Fruit fly (Drosophila melanogaster) whole organism, prepupa: ENCODE measurements around the gene smid.

ENCODE experiments used
- Blimp-1 ChIP-seq: fragments of 200-800 bp; sonication (Bioruptor generic); optimal IDR thresholded peaks from 3 replicates; lab custom pipeline; 2017; ENCODE audit warnings: missing biosample characterization, missing genetic modification characterization, mild to moderate bottlenecking, moderate library complexity, missing genetic modification reagents
- CG10631 ChIP-seq: fragments of 200-800 bp; sonication (Bioruptor generic); optimal IDR thresholded peaks from 2 replicates; lab custom pipeline; 2016; ENCODE audit warnings: missing biosample characterization, missing genetic modification characterization
- CG11294 ChIP-seq: fragments of 200-800 bp; sonication (Bioruptor generic); IDR thresholded peaks from 2 replicates; pipeline ENCODE4 v1.3.6; 2022; ENCODE audit warnings: missing biosample characterization, missing genetic modification characterization
- CG15336 ChIP-seq: fragments of 200-800 bp; sonication (Bioruptor generic); IDR thresholded peaks from 2 replicates; pipeline ENCODE4 v1.3.6; 2022; ENCODE audit warnings: missing biosample characterization, missing genetic modification characterization
- CG1621 ChIP-seq: fragments of 200-800 bp; sonication (Bioruptor generic); optimal IDR thresholded peaks from 3 replicates; lab custom pipeline; 2018; ENCODE audit warnings: missing biosample characterization, mild to moderate bottlenecking, missing genetic modification characterization
- CG3032 ChIP-seq: fragments of 200-800 bp; optimal IDR thresholded peaks from 2 replicates; lab custom pipeline; 2019; ENCODE audit warnings: missing biosample characterization, mild to moderate bottlenecking, missing genetic modification characterization, moderate library complexity
- CG4318 ChIP-seq: fragments of 200-800 bp; sonication (Bioruptor generic); optimal IDR thresholded peaks from 3 replicates; lab custom pipeline; 2017; ENCODE audit warnings: missing biosample characterization, mild to moderate bottlenecking, missing genetic modification characterization
- CG6163 ChIP-seq: fragments of 200-800 bp; sonication (Bioruptor generic); IDR thresholded peaks from 3 replicates; pipeline ENCODE4 v1.3.6; 2022; ENCODE audit warnings: missing biosample characterization, missing genetic modification characterization
- CG6276 ChIP-seq: fragments of 200-800 bp; sonication (Bioruptor generic); optimal IDR thresholded peaks from 2 replicates; lab custom pipeline; 2017; ENCODE audit warnings: missing biosample characterization, mild to moderate bottlenecking, missing genetic modification characterization
- CG6808 ChIP-seq: fragments of 200-800 bp; sonication (Bioruptor generic); optimal IDR thresholded peaks from 3 replicates; lab custom pipeline; 2017; ENCODE audit warnings: missing biosample characterization, missing genetic modification characterization, mild to moderate bottlenecking, moderate library complexity, missing genetic modification reagents
- CG6854 ChIP-seq: fragments of 200-800 bp; sonication (Bioruptor generic); optimal IDR thresholded peaks from 2 replicates; lab custom pipeline; 2017; ENCODE audit warnings: missing biosample characterization, mild to moderate bottlenecking, missing genetic modification characterization
- CG7368 ChIP-seq: fragments of 200-800 bp; sonication (Bioruptor generic); optimal IDR thresholded peaks from 3 replicates; lab custom pipeline; 2016; ENCODE audit warnings: missing biosample characterization, missing genetic modification characterization
- CG8632 ChIP-seq: fragments of 200-800 bp; sonication (Bioruptor generic); optimal IDR thresholded peaks from 3 replicates; lab custom pipeline; 2016; ENCODE audit warnings: missing biosample characterization, missing genetic modification characterization
- Eip75B ChIP-seq: fragments of 200-800 bp; sonication (Bioruptor generic); optimal IDR thresholded peaks from 3 replicates; lab custom pipeline; 2016; ENCODE audit warnings: missing biosample characterization, missing genetic modification characterization
- Eip78C ChIP-seq: fragments of 200-800 bp; sonication (Bioruptor generic); peaks from one replicate; lab custom pipeline; 2016; ENCODE audit warnings: missing biosample characterization, missing genetic modification characterization
- Met ChIP-seq: fragments of 200-800 bp; sonication (Bioruptor generic); optimal IDR thresholded peaks from 3 replicates; lab custom pipeline; 2016; ENCODE audit warnings: missing biosample characterization, missing genetic modification characterization
- Sox102F ChIP-seq: fragments of 200-800 bp; sonication (Bioruptor generic); optimal IDR thresholded peaks from 2 replicates; lab custom pipeline; 2016; ENCODE audit warnings: missing biosample characterization, mild to moderate bottlenecking, missing genetic modification characterization
- Sox14 ChIP-seq: fragments of 200-800 bp; sonication (Bioruptor generic); optimal IDR thresholded peaks from 3 replicates; lab custom pipeline; 2016; ENCODE audit warnings: missing biosample characterization, missing genetic modification characterization
- Sox15 ChIP-seq: fragments of 200-800 bp; sonication (Bioruptor generic); optimal IDR thresholded peaks from 3 replicates; lab custom pipeline; 2016; ENCODE audit warnings: missing biosample characterization, missing genetic modification characterization
- cyc ChIP-seq: fragments of 200-800 bp; sonication (Bioruptor generic); optimal IDR thresholded peaks from 3 replicates; lab custom pipeline; 2016; ENCODE audit warnings: missing biosample characterization, missing genetic modification characterization
- dac ChIP-seq: fragments of 200-800 bp; sonication (Bioruptor generic); optimal IDR thresholded peaks from 2 replicates; lab custom pipeline; 2017; ENCODE audit warnings: missing biosample characterization, mild to moderate bottlenecking, missing genetic modification characterization
- dsx ChIP-seq: fragments of 200-800 bp; optimal IDR thresholded peaks from 3 replicates; lab custom pipeline; 2019; ENCODE audit warnings: missing biosample characterization, mild to moderate bottlenecking, missing genetic modification characterization, moderate library complexity; ENCODE audit not compliant: poor library complexity, severe bottlenecking
- fd59A ChIP-seq: fragments of 200-800 bp; sonication (Bioruptor generic); optimal IDR thresholded peaks from 2 replicates; lab custom pipeline; 2017; ENCODE audit warnings: missing biosample characterization, mild to moderate bottlenecking, missing genetic modification characterization, missing genetic modification reagents
- fkh ChIP-seq: fragments of 200-800 bp; sonication (Bioruptor generic); optimal IDR thresholded peaks from 3 replicates; lab custom pipeline; 2017; ENCODE audit warnings: missing biosample characterization, mild to moderate bottlenecking, missing genetic modification characterization, moderate library complexity
- net ChIP-seq: fragments of 200-800 bp; sonication (Bioruptor generic); optimal IDR thresholded peaks from 3 replicates; lab custom pipeline; 2016; ENCODE audit warnings: missing biosample characterization, missing genetic modification characterization
- spab ChIP-seq: fragments of 200-800 bp; sonication (Bioruptor generic); optimal IDR thresholded peaks from 2 replicates; lab custom pipeline; 2017; ENCODE audit warnings: missing biosample characterization, mild to moderate bottlenecking, missing genetic modification characterization, missing genetic modification reagents
- ss ChIP-seq, 2 experiments: fragments of 200-800 bp; sonication (Bioruptor generic); optimal IDR thresholded peaks; 2 replicates in 1 of 2; 3 replicates in 1 of 2; lab custom pipeline; 2017 to 2018; ENCODE audit warnings: mild to moderate bottlenecking in 2 of 2, missing biosample characterization in 2 of 2, missing genetic modification characterization in 2 of 2, moderate library complexity in 1 of 2
- svp ChIP-seq: fragments of 200-800 bp; sonication (Bioruptor generic); peaks from one replicate; lab custom pipeline; 2016; ENCODE audit warnings: missing biosample characterization, missing genetic modification characterization
- vri ChIP-seq: fragments of 200-800 bp; sonication (Bioruptor generic); optimal IDR thresholded peaks from 3 replicates; lab custom pipeline; 2016; ENCODE audit warnings: missing biosample characterization, mild to moderate bottlenecking, missing genetic modification characterization

Gene smid

dm6 chr3L:7368934-7369333 is 12.5 kb upstream of the smid start, which contains the start of gene Sh3beta:
TSS of gene Sh3beta (minus strand) at chr3L:7369260.
- TF ChIP-seq CG6854 (GFP tag; lab: Kevin White, UChicago) = peak; percentile 25
- peak; percentile 86 for TF ChIP-seq dsx (GFP tag; lab: Kevin White, UChicago)
- TF ChIP-seq vri = peak; percentile 8
- TF ChIP-seq CG15336 (GFP tag; lab: Robert Waterston, UW) = no peak

- TF ChIP-seq fd59A (GFP tag; lab: Kevin White, UChicago) (no peak), CG6163 (GFP tag; lab: Robert Waterston, UW) (0 out of 3 replicates have a peak, but pooled peaks have one; percentile 39)
- TF ChIP-seq, all 60 proteins: peak for 1
Observed at dm6 chr3L:7369543-7369942, 11.9 kb upstream of the smid start, which contains the start of gene akirin. TSS of gene akirin (plus strand) at chr3L:7369843.

- TF ChIP-seq svp (peak; percentile 64), CG6163 (GFP tag; lab: Robert Waterston, UW) (0 out of 3 replicates have a peak, but pooled peaks have one; percentile 28), CG6808 (GFP tag; lab: Kevin White, UChicago) (peak; percentile 15), ss (GFP tag; optimal IDR thresholded peaks at IDR 0.05; lab: Kevin White, UChicago) (peak; percentile 9 to 49), Met (no peak), vri (peak; percentile 17), Eip75B (GFP tag; lab: Kevin White, UChicago) (peak; percentile 7), CG11294 (GFP tag; lab: Robert Waterston, UW) (no peak), Sox102F (GFP tag; lab: Kevin White, UChicago) (peak; percentile 1), cyc (GFP tag; lab: Kevin White, UChicago) (no peak), Eip78C (peak; percentile 84), fkh (peak; percentile 47), net (GFP tag; lab: Kevin White, UChicago) (peak; percentile 15), CG6854 (GFP tag; lab: Kevin White, UChicago) (no peak), Sox14 (peak; percentile 77)
- TF ChIP-seq, all 60 proteins: peak for 11
Observed at dm6 chr3L:7370231-7370882, 11.1 kb upstream of the smid start.

dm6 chr3L:7371290-7371689 is 10.1 kb upstream of the smid start:
- peak in 1 of 2 experiments; percentile 23 for TF ChIP-seq ss (GFP tag; optimal IDR thresholded peaks at IDR 0.05; lab: Kevin White, UChicago)
- TF ChIP-seq CG1621 = peak; percentile 15
- no peak for TF ChIP-seq Blimp-1 (GFP tag; lab: Kevin White, UChicago)

- TF ChIP-seq vri (peak; percentile 15), CG8632 (no peak), svp (peak; percentile 6)
Observed at dm6 chr3L:7376151-7376550, 5.3 kb upstream of the smid start.

- TF ChIP-seq spab (GFP tag; lab: Kevin White, UChicago) (no peak), CG7368 (GFP tag; lab: Kevin White, UChicago) (no peak), dac (GFP tag; lab: Kevin White, UChicago) (no peak), Eip78C (no peak), Sox15 (GFP tag; lab: Kevin White, UChicago) (no peak), CG10631 (no peak), CG3032 (no peak), CG1621 (no peak), fd59A (GFP tag; lab: Kevin White, UChicago) (no peak), CG4318 (GFP tag; lab: Kevin White, UChicago) (no peak)
Observed at dm6 chr3L:7376830-7377229, 4.6 kb upstream of the smid start.

- TF ChIP-seq CG6276 = no peak
- peak; percentile 97 for TF ChIP-seq svp
Observed at dm6 chr3L:7380395-7380794, 1.0 kb upstream of the smid start.
